Worm (Caenorhabditis elegans): ENCODE measurements around the gene K08D8.10.

- no peak for TF ChIP-seq ekl-4 (GFP tag; IDR thresholded peaks at IDR 0.05)
- TF ChIP-seq attf-6 (GFP tag; IDR thresholded peaks at IDR 0.05): no peak
- no peak for TF ChIP-seq sea-2 (GFP tag; IDR thresholded peaks at IDR 0.05)
- TF ChIP-seq unc-130 (GFP tag; optimal IDR thresholded peaks at IDR 0.05): no peak
- TF ChIP-seq lsy-27 (tag; optimal IDR thresholded peaks at IDR 0.05; ENCODE audit: borderline replicate concordance, insufficient read depth): no peak
- no peak for TF ChIP-seq B0035.1 (tag; optimal IDR thresholded peaks at IDR 0.05)
- no peak for TF ChIP-seq snpc-3.4 (tag; optimal IDR thresholded peaks at IDR 0.05)
- TF ChIP-seq lin-54 (GFP tag; optimal IDR thresholded peaks at IDR 0.05): no peak
- TF ChIP-seq him-1 (tag; optimal IDR thresholded peaks at IDR 0.05): no peak
- TF ChIP-seq Y79H2A.3 (GFP tag; conservative IDR thresholded peaks at IDR 0.05): no peak
- no peak for TF ChIP-seq dpl-1 (GFP tag; optimal IDR thresholded peaks at IDR 0.05)
- no peak for TF ChIP-seq hmg-20 (GFP tag; IDR thresholded peaks at IDR 0.05)
Measured at ce11 chrIV:12886012-12886411, 14.4 kb upstream of the K08D8.10 start.

Measured in whole organism, young adult.